Worm (Caenorhabditis elegans): ENCODE data around the gene srbc-75.
"Not testable (repeated sequence)": the region's sequence is repeated elsewhere in the genome, so short reads cannot be mapped to it uniquely, and the experiment has no call there.

The srbc-75 gene

DNA sequence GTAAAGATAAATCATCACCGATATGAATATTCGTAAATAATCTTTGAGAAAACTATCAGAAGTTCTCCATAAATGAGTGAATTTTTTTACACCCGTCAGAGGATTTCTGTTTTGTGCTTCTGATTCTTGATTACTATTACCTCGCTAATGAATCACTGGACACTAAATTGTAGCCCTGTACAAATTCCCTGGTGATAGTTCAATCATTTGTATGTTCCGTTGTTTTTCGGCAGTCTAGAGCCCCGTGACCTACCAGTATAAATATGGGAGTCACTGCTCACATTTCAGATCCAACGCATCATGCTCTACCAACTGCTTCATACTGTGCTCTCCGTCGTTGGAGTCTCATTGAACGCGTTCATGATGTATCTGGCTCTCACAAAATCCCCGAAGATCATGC lies 3.3 kb upstream of the srbc-75 start, which contains the start of gene srd-28:
srd-28 (plus strand) TSS at position 301 of the 400 bp plus-strand sequence.
- not testable (repeated sequence) for TF ChIP-seq fax-1, pqm-1, elt-2 (tag; optimal IDR thresholded peaks at IDR 0.05)

DNA sequence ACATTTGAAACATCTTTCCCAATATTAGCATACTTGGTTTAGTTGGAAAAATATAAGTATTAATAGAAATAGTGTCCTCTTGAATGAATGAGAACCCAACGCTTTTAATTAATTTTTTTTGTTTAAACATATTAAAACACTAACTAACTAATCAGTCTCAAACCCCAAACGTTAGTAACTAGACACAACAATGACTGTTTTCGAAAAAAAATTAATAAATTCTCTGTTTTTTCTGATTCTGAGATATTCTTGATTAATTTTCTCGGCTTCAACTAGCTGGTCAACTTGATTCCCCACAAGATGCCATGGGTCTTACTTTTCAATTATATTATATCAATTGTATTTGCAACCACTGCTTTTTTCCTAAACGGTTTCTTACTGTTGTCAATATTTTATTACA lies 1.5 kb upstream of the srbc-75 start, which contains the start of gene srbc-76:
srbc-76 (plus strand) TSS at position 301 of the 400 bp plus-strand sequence.
- no peak for TF ChIP-seq fax-1 (tag; optimal IDR thresholded peaks at IDR 0.05)
- no peak for TF ChIP-seq pha-2 (tag; optimal IDR thresholded peaks at IDR 0.05)
- no peak for TF ChIP-seq F13H6.1 (tag; optimal IDR thresholded peaks at IDR 0.05)

DNA sequence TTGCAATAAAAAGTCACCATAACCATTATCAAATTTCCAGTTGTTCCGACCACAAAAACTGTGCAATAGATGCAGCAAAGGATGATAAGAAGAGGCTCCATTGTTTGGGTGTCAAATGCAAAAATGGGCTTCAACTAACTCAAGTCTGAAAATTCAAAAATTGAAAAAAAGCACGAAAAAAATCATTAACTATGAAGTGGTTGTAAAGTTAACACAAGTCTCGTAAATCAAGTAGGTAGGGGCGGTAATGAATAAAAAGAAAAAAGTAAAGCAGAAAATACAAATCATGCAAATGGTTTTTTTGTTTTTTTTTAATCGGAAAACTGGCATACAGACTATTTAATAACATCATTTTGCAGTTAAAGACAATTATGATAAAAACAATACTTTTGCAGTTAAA lies 3.0 kb downstream of the srbc-75 start, which contains the start of gene srsx-39:
srsx-39 (minus strand) TSS at position 101 of the 400 bp plus-strand sequence.
- not testable (repeated sequence) for TF ChIP-seq ceh-30 (tag; optimal IDR thresholded peaks at IDR 0.05); F13H6.1 (tag; optimal IDR thresholded peaks at IDR 0.05); T23F11.4 (GFP tag; optimal IDR thresholded peaks at IDR 0.05)

DNA sequence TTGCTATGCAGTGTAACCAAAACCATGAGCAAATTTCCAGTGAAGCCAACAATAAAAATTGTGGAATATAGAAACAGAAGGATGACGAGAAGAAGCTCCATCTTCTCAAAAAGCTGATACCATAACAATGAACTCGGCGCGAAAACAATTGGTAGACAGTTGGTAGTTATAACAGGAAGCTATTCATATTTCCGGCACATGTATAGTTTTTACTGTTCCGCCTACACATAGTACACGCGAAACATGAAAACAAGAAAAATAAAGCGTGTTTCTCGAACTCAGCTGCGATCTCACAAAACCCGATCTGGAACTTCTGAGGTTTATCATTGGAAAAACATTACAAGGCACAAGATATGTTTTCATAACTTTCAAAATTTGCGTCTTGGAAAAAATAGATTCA lies 5.4 kb downstream of the srbc-75 start, which contains the start of gene srsx-37:
srsx-37 (minus strand) TSS at position 101 of the 400 bp plus-strand sequence.
- TF ChIP-seq ceh-34 (tag; optimal IDR thresholded peaks at IDR 0.05) (no peak), tbx-2 (tag; optimal IDR thresholded peaks at IDR 0.05) (no peak), K09A11.1 (tag; optimal IDR thresholded peaks at IDR 0.05; ENCODE audit: insufficient read depth) (no peak), ceh-48 (tag; optimal IDR thresholded peaks at IDR 0.05) (no peak), sdc-2 (tag; optimal IDR thresholded peaks at IDR 0.05) (no peak), ets-4 (tag; optimal IDR thresholded peaks at IDR 0.05) (no peak), unc-55 (GFP tag; optimal IDR thresholded peaks at IDR 0.05) (no peak)

DNA sequence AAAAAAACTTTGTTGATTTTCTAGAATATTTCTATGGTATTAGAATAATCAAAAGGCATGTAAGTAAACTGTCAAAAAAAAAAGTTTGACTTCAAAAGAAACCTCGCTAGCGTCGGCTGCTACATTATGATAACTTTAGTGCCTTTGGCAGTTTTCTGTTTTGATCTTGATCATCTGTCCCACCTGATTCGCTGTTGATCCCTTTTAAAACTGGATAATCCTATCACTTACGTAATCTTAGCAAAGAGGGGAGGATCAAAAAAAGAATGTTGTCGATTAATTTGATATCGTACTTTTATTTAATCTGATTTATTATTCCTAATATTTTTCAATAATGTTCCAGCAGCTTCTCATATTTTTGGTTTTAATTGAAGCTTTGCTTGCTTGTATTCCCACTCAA lies 6.3 kb downstream of the srbc-75 start, which contains the start of gene M01B2.8:
M01B2.8 (plus strand) TSS at position 301 of the 400 bp plus-strand sequence.
- TF ChIP-seq nhr-11 (tag; optimal IDR thresholded peaks at IDR 0.05) (no peak), T23F11.4 (GFP tag; optimal IDR thresholded peaks at IDR 0.05) (no peak), gmeb-2 (tag; optimal IDR thresholded peaks at IDR 0.05) (no peak), ceh-45 (GFP tag; IDR thresholded peaks at IDR 0.05) (no peak), ttx-3 (tag; optimal IDR thresholded peaks at IDR 0.05) (no peak)

DNA sequence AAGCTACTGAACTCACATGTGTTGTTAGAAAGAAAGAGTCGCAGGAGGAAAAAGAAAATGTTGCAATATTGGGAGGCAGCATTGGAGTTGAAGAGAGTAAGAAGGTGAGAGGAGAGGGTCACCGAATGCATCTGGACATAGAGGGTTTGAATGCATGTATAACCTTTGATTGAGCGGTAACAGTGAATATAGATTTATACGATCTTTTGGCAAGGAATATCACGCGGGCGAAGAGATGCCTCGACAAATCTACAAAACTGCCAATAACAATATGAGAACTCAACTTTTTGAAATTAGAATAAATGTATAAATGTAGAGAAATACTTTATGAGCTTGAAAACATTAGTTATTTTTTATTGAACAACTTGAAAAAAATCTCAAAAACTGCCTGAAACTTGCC lies 8.7 kb downstream of the srbc-75 start, which contains the start of gene M01B2.10:
M01B2.10 (minus strand) TSS at position 101 of the 400 bp plus-strand sequence.
- TF ChIP-seq K02D7.2 (tag; optimal IDR thresholded peaks at IDR 0.05); fkh-10 (GFP tag; optimal IDR thresholded peaks at IDR 0.05); lin-11 (tag; optimal IDR thresholded peaks at IDR 0.05): not testable (repeated sequence)

DNA sequence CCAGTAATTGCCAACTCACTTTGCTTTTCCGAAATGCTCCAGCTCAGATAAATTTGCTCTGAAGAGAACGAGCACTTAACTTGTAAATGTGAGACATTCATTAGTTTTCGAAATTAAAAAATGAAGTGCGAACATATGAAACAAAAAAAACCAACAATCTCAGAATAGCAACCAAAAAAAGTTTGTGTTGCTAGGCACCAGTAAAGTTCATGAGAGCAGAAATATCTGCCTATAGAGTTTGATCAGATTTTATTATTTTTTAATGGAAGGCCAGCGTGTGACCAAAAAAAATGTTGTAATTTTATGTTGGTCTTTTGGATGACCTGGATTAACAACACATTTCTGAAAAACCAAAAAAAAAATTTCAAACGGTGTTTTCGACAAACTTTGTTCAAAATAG lies 10.5 kb downstream of the srbc-75 start, which contains the start of gene M01B2.12:
M01B2.12 (minus strand) TSS at position 101 of the 400 bp plus-strand sequence.
- TF ChIP-seq ceh-31 (tag; optimal IDR thresholded peaks at IDR 0.05) (no peak), ceh-45 (GFP tag; IDR thresholded peaks at IDR 0.05) (no peak), npax-4 (tag; optimal IDR thresholded peaks at IDR 0.05) (no peak), ref-2 (tag; optimal IDR thresholded peaks at IDR 0.05) (no peak), ttx-3 (tag; optimal IDR thresholded peaks at IDR 0.05) (no peak), lin-11 (tag; optimal IDR thresholded peaks at IDR 0.05) (no peak), lim-6 (tag; optimal IDR thresholded peaks at IDR 0.05) (no peak), T23F11.4 (GFP tag; optimal IDR thresholded peaks at IDR 0.05) (no peak), syd-9 (tag; optimal IDR thresholded peaks at IDR 0.05) (no peak), hlh-15 (tag; optimal IDR thresholded peaks at IDR 0.05) (no peak), pax-1 (tag; optimal IDR thresholded peaks at IDR 0.05) (no peak), K02D7.2 (tag; optimal IDR thresholded peaks at IDR 0.05) (no peak), sdc-2 (tag; optimal IDR thresholded peaks at IDR 0.05) (no peak), dve-1 (tag; optimal IDR thresholded peaks at IDR 0.05) (no peak), ceh-6 (GFP tag; optimal IDR thresholded peaks at IDR 0.05) (no peak), mec-3 (tag; optimal IDR thresholded peaks at IDR 0.05; ENCODE audit: borderline replicate concordance) (no peak), ceh-48 (tag; optimal IDR thresholded peaks at IDR 0.05) (no peak), zip-5 (tag; optimal IDR thresholded peaks at IDR 0.05) (no peak), elt-4 (tag; optimal IDR thresholded peaks at IDR 0.05) (no peak), ceh-14 (tag; optimal IDR thresholded peaks at IDR 0.05) (no peak)
